Fruit fly (Drosophila melanogaster): ENCODE measurements around the gene CG9213.

CG9213 gene

dm6 chrX:15622970-15623402, 48.7 kb upstream of the CG9213 start (continued):
- TF ChIP-seq CG8765 (GFP tag; IDR thresholded peaks at IDR 0.05) (no peak), CG2120 (GFP tag; optimal IDR thresholded peaks at IDR 0.05) (peak; percentile 84), tio (GFP tag; optimal IDR thresholded peaks at IDR 0.05) (peak; percentile 40), PHDP (tag; optimal IDR thresholded peaks at IDR 0.05) (peak; percentile 70), bab2 (GFP tag; optimal IDR thresholded peaks at IDR 0.05) (peak; percentile 74), psq (GFP tag; optimal IDR thresholded peaks at IDR 0.05) (peak; percentile 39), Hsf (GFP tag; optimal IDR thresholded peaks at IDR 0.05) (peak; percentile 72), CG13424 (tag; optimal IDR thresholded peaks at IDR 0.05) (peak; percentile 81), Adf1 (GFP tag; IDR thresholded peaks at IDR 0.05) (peak; percentile 37), run (tag; optimal IDR thresholded peaks at IDR 0.05) (peak; percentile 22), CG1647 (GFP tag; optimal IDR thresholded peaks at IDR 0.05) (peak; percentile 14), CG18011 (GFP tag; optimal IDR thresholded peaks at IDR 0.05) (peak; percentile 32), sens-2 (GFP tag; IDR thresholded peaks at IDR 0.05) (peak; percentile 69), Hr39 (optimal IDR thresholded peaks at IDR 0.05) (no peak), CG6689 (GFP tag; IDR thresholded peaks at IDR 0.05) (peak; percentile 81), CG14014 (GFP tag; IDR thresholded peaks at IDR 0.05) (peak; percentile 89), sqz (GFP tag; optimal IDR thresholded peaks at IDR 0.05) (peak; percentile 82), YL-1 (GFP tag; optimal IDR thresholded peaks at IDR 0.05) (no peak), Six4 (GFP tag; optimal IDR thresholded peaks at IDR 0.05) (peak; percentile 57), CG17328 (GFP tag; IDR thresholded peaks at IDR 0.05) (peak; percentile 83), CG10959 (GFP tag; IDR thresholded peaks at IDR 0.05) (peak; percentile 41; the same call in 1 of the 2 replicates), Rx (GFP tag; IDR thresholded peaks at IDR 0.05) (peak; percentile 77), ranshi (GFP tag; IDR thresholded peaks at IDR 0.05) (peak; percentile 90), CG4730 (GFP tag; IDR thresholded peaks at IDR 0.05) (peak; percentile 85), CG14965 (GFP tag; optimal IDR thresholded peaks at IDR 0.05; ENCODE audit: borderline replicate concordance) (no peak), luna (GFP tag; optimal IDR thresholded peaks at IDR 0.05) (peak; percentile 43), CTCF (GFP tag; optimal IDR thresholded peaks at IDR 0.05) (no peak), Ets65A (GFP tag) (peak; percentile 91), lbe (GFP tag; optimal IDR thresholded peaks at IDR 0.05) (peak; percentile 70), CG10274 (GFP tag; optimal IDR thresholded peaks at IDR 0.05) (peak; percentile 49), lab (GFP tag; optimal IDR thresholded peaks at IDR 0.05) (peak; percentile 87), Lhr (GFP tag; optimal IDR thresholded peaks at IDR 0.05) (no peak), CG14710 (tag; optimal IDR thresholded peaks at IDR 0.05) (peak; percentile 25), CG11723 (GFP tag; optimal IDR thresholded peaks at IDR 0.05) (peak; percentile 45), CG4820 (GFP tag; optimal IDR thresholded peaks at IDR 0.05) (peak; percentile 72), CG32767 (GFP tag; IDR thresholded peaks at IDR 0.05) (peak; percentile 74), al (GFP tag; IDR thresholded peaks at IDR 0.05) (peak; percentile 88), Spps (tag; optimal IDR thresholded peaks at IDR 0.05) (no peak), CG6272 (GFP tag; IDR thresholded peaks at IDR 0.05) (peak; percentile 77), oc (tag; optimal IDR thresholded peaks at IDR 0.05) (peak; percentile 51), Mes4 (GFP tag; optimal IDR thresholded peaks at IDR 0.05) (peak; percentile 42), bigmax (GFP tag; optimal IDR thresholded peaks at IDR 0.05) (no peak), dm (GFP tag; optimal IDR thresholded peaks at IDR 0.05) (peak; percentile 31), CG12744 (GFP tag; optimal IDR thresholded peaks at IDR 0.05) (no peak), D19A (tag; optimal IDR thresholded peaks at IDR 0.05) (peak; percentile 92), CG18599 (GFP tag; optimal IDR thresholded peaks at IDR 0.05) (peak; percentile 81), CG12769 (tag; optimal IDR thresholded peaks at IDR 0.05) (peak; percentile 89), Atf-2 (GFP tag; optimal IDR thresholded peaks at IDR 0.05) (peak; percentile 42), CG15479 (GFP tag; optimal IDR thresholded peaks at IDR 0.05) (no peak), Hr3 (GFP tag; optimal IDR thresholded peaks at IDR 0.05) (peak; percentile 63), sr (GFP tag; IDR thresholded peaks at IDR 0.05) (peak; percentile 51; the same call in 1 of the 3 replicates), Atf6 (GFP tag; IDR thresholded peaks at IDR 0.05) (peak; percentile 86), CG33557 (GFP tag; optimal IDR thresholded peaks at IDR 0.05) (no peak)
